Worm (Caenorhabditis elegans) whole organism, L4 larva: ENCODE data around the gene M18.3.

Source experiments
- D1046.2 ChIP-seq: fragments of 200-800 bp; sonication (Bioruptor generic); IDR thresholded peaks from 2 replicates; pipeline ENCODE4 v1.3.6; 2022; ENCODE audit warnings: missing genetic modification characterization, missing compliant biosample characterization
- F10B5.3 ChIP-seq: sonication (generic microtip); optimal IDR thresholded peaks from 2 replicates; lab custom pipeline; 2016; ENCODE audit warnings: mild to moderate bottlenecking, missing genetic modification characterization, missing compliant biosample characterization
- F49E8.2 ChIP-seq: sonication (generic microtip); optimal IDR thresholded peaks from 2 replicates; lab custom pipeline; 2016; ENCODE audit warnings: missing compliant biosample characterization, mild to moderate bottlenecking, missing genetic modification characterization, borderline replicate concordance
- R02D3.7 ChIP-seq: fragments of 150-350 bp; sonication (generic microtip); optimal IDR thresholded peaks from 3 replicates; lab custom pipeline; 2014; ENCODE audit warnings: missing biosample characterization, missing genetic modification characterization
- Y105C5A.15 ChIP-seq: fragments of 200-800 bp; sonication (Bioruptor generic); IDR thresholded peaks from 2 replicates; pipeline ENCODE4 v1.3.6; 2022; ENCODE audit warnings: missing genetic modification characterization, missing compliant biosample characterization
- Y48G9A.11 ChIP-seq: fragments of 200-800 bp; sonication (Bioruptor generic); IDR thresholded peaks from 2 replicates; pipeline ENCODE4 v1.3.6; 2022; ENCODE audit warnings: missing genetic modification reagents, missing genetic modification characterization, missing compliant biosample characterization
- ZK337.2 ChIP-seq: fragments of 200-800 bp; sonication (Bioruptor generic); IDR thresholded peaks from 2 replicates; pipeline ENCODE4 v1.3.6; 2022; ENCODE audit warnings: missing genetic modification reagents, missing genetic modification characterization, missing compliant biosample characterization
- aly-2 ChIP-seq: sonication (generic microtip); optimal IDR thresholded peaks from 2 replicates; lab custom pipeline; 2018; ENCODE audit warnings: missing biosample characterization, missing genetic modification characterization
- ama-1 ChIP-seq: fragments of 150-350 bp; optimal IDR thresholded peaks from 2 replicates; lab custom pipeline; 2014; ENCODE audit warnings: inconsistent platforms, mixed read lengths
- arid-1 ChIP-seq: fragments of 200-800 bp; sonication (Bioruptor generic); conservative IDR thresholded peaks from 2 replicates; pipeline ENCODE4 v1.3.6; 2022; ENCODE audit warnings: missing genetic modification reagents, missing genetic modification characterization, missing compliant biosample characterization
- attf-4 ChIP-seq: sonication (generic microtip); optimal IDR thresholded peaks from 3 replicates; lab custom pipeline; 2017; ENCODE audit warnings: missing biosample characterization, missing genetic modification characterization
- ceh-62 ChIP-seq: sonication (generic microtip); optimal IDR thresholded peaks from 2 replicates; lab custom pipeline; 2017; ENCODE audit warnings: missing biosample characterization, missing genetic modification characterization
- ces-1 ChIP-seq: fragments of 150-350 bp; sonication (generic microtip); optimal IDR thresholded peaks from 4 replicates; lab custom pipeline; 2014; ENCODE audit warnings: missing biosample characterization, missing genetic modification reagents, missing genetic modification characterization
- cey-2 ChIP-seq: sonication (generic microtip); optimal IDR thresholded peaks from 3 replicates; lab custom pipeline; 2017; ENCODE audit warnings: missing genetic modification characterization, mild to moderate bottlenecking, missing compliant biosample characterization, antibody characterized with exemption, borderline replicate concordance; ENCODE audit not compliant: insufficient read depth
- ctbp-1 ChIP-seq: fragments of 200-800 bp; sonication (Bioruptor generic); IDR thresholded peaks from 2 replicates; pipeline ENCODE4 v1.3.6; 2022; ENCODE audit warnings: missing genetic modification reagents, missing genetic modification characterization, missing compliant biosample characterization
- daf-16 ChIP-seq, 3 experiments: sonication (generic microtip); optimal IDR thresholded peaks; 2 replicates each; lab custom pipeline; 2016 to 2017; ENCODE audit warnings: missing genetic modification characterization in 3 of 3, missing genetic modification reagents in 3 of 3, mild to moderate bottlenecking in 2 of 3, missing compliant biosample characterization in 2 of 3, missing biosample characterization in 1 of 3, moderate library complexity in 1 of 3
- daf-8 ChIP-seq: fragments of 200-800 bp; sonication (Bioruptor generic); IDR thresholded peaks from 2 replicates; pipeline ENCODE4 v1.3.6; 2022; ENCODE audit warnings: missing genetic modification characterization, missing compliant biosample characterization
- dmd-9 ChIP-seq: fragments of 200-800 bp; sonication (Bioruptor generic); IDR thresholded peaks from 2 replicates; pipeline ENCODE4 v1.3.6; 2022; ENCODE audit warnings: missing genetic modification reagents, missing genetic modification characterization, missing compliant biosample characterization
- duxl-1 ChIP-seq: sonication (generic microtip); optimal IDR thresholded peaks from 2 replicates; lab custom pipeline; 2016; ENCODE audit warnings: mild to moderate bottlenecking, missing genetic modification characterization, moderate library complexity, missing compliant biosample characterization; ENCODE audit not compliant: poor library complexity
- dve-1 ChIP-seq: sonication (generic microtip); optimal IDR thresholded peaks from 2 replicates; lab custom pipeline; 2017; ENCODE audit warnings: antibody characterized with exemption, mild to moderate bottlenecking, missing genetic modification characterization, missing compliant biosample characterization; ENCODE audit not compliant: insufficient read depth
- egl-27 ChIP-seq: sonication (generic microtip); optimal IDR thresholded peaks from 3 replicates; lab custom pipeline; 2017; ENCODE audit warnings: missing biosample characterization, missing genetic modification reagents, missing genetic modification characterization
- fos-1 ChIP-seq: fragments of 150-350 bp; optimal IDR thresholded peaks from 2 replicates; lab custom pipeline; 2014; ENCODE audit warnings: missing biosample characterization, missing genetic modification characterization
- gei-8 ChIP-seq: fragments of 200-800 bp; sonication (Bioruptor generic); optimal IDR thresholded peaks from 2 replicates; lab custom pipeline; 2018; ENCODE audit warnings: mild to moderate bottlenecking, missing genetic modification characterization, missing compliant biosample characterization
- hlh-30 ChIP-seq: sonication (generic microtip); optimal IDR thresholded peaks from 2 replicates; lab custom pipeline; 2017; ENCODE audit warnings: antibody characterized with exemption, mild to moderate bottlenecking, missing genetic modification characterization, missing compliant biosample characterization; ENCODE audit not compliant: insufficient read depth
- hmg-1.1 ChIP-seq: fragments of 200-800 bp; sonication (Bioruptor generic); IDR thresholded peaks from 2 replicates; pipeline ENCODE4 v1.3.6; 2022; ENCODE audit warnings: missing genetic modification reagents, missing genetic modification characterization, missing compliant biosample characterization
- jun-1 ChIP-seq: fragments of 150-350 bp; optimal IDR thresholded peaks from 2 replicates; lab custom pipeline; 2014; ENCODE audit warnings: missing biosample characterization, missing genetic modification reagents, missing genetic modification characterization
- lin-1 ChIP-seq: fragments of 200-800 bp; sonication (Bioruptor generic); IDR thresholded peaks from 2 replicates; pipeline ENCODE4 v1.3.6; 2022; ENCODE audit warnings: missing genetic modification reagents, missing genetic modification characterization, missing compliant biosample characterization
- lin-15B ChIP-seq: fragments of 150-350 bp; sonication (generic microtip); optimal IDR thresholded peaks from 3 replicates; lab custom pipeline; 2014; ENCODE audit warnings: missing biosample characterization, missing genetic modification characterization
- lin-29 ChIP-seq: fragments of 200-800 bp; sonication (Bioruptor generic); IDR thresholded peaks from 2 replicates; pipeline ENCODE4 v1.3.6; 2022; ENCODE audit warnings: missing genetic modification reagents, missing genetic modification characterization, missing compliant biosample characterization
- lin-39 ChIP-seq: fragments of 150-350 bp; optimal IDR thresholded peaks from 2 replicates; lab custom pipeline; 2014; ENCODE audit warnings: missing biosample characterization, missing genetic modification reagents, missing genetic modification characterization
- lir-3 ChIP-seq: sonication (generic microtip); optimal IDR thresholded peaks from 2 replicates; lab custom pipeline; 2016; ENCODE audit warnings: mild to moderate bottlenecking, missing genetic modification characterization, missing compliant biosample characterization
- madf-9 ChIP-seq: fragments of 200-800 bp; sonication (Bioruptor generic); conservative IDR thresholded peaks from 2 replicates; pipeline ENCODE4 v1.3.6; 2022; ENCODE audit warnings: missing genetic modification reagents, missing genetic modification characterization, missing compliant biosample characterization
- mdl-1 ChIP-seq, 2 experiments: fragments of 150-350 bp in 1 of 2; sonication (generic microtip) in 1 of 2; optimal IDR thresholded peaks; 2 replicates each; lab custom pipeline; 2014 to 2017; ENCODE audit warnings: missing biosample characterization in 2 of 2, missing genetic modification characterization in 2 of 2
- mep-1 ChIP-seq: fragments of 150-350 bp; sonication (generic microtip); optimal IDR thresholded peaks from 3 replicates; lab custom pipeline; 2014; ENCODE audit warnings: missing biosample characterization, missing genetic modification characterization
- nhr-10 ChIP-seq: fragments of 150-350 bp; optimal IDR thresholded peaks from 2 replicates; lab custom pipeline; 2014; ENCODE audit warnings: missing biosample characterization, missing genetic modification characterization
- nhr-102 ChIP-seq: sonication (generic microtip); optimal IDR thresholded peaks from 2 replicates; lab custom pipeline; 2016; ENCODE audit warnings: mild to moderate bottlenecking, missing genetic modification characterization, moderate library complexity, missing compliant biosample characterization
- nhr-111 ChIP-seq: fragments of 200-800 bp; sonication (Bioruptor generic); optimal IDR thresholded peaks from 2 replicates; lab custom pipeline; 2018; ENCODE audit warnings: mild to moderate bottlenecking, missing genetic modification characterization, missing compliant biosample characterization
- nhr-237 ChIP-seq: sonication (generic microtip); optimal IDR thresholded peaks from 2 replicates; lab custom pipeline; 2017; ENCODE audit warnings: missing biosample characterization, missing genetic modification characterization
- nhr-25 ChIP-seq: sonication (generic microtip); optimal IDR thresholded peaks from 2 replicates; lab custom pipeline; 2017; ENCODE audit warnings: missing genetic modification characterization, mild to moderate bottlenecking, missing compliant biosample characterization, antibody characterized with exemption, moderate library complexity, borderline replicate concordance; ENCODE audit not compliant: insufficient read depth
- nhr-41 ChIP-seq: fragments of 200-800 bp; sonication (Bioruptor generic); IDR thresholded peaks from 2 replicates; pipeline ENCODE4 v1.3.6; 2022; ENCODE audit warnings: missing genetic modification reagents, missing genetic modification characterization, missing compliant biosample characterization
- nhr-48 ChIP-seq: sonication (generic microtip); optimal IDR thresholded peaks from 2 replicates; lab custom pipeline; 2016; ENCODE audit warnings: mild to moderate bottlenecking, missing genetic modification characterization, missing compliant biosample characterization
- pqm-1 ChIP-seq: sonication (generic microtip); optimal IDR thresholded peaks from 2 replicates; lab custom pipeline; 2017; ENCODE audit warnings: missing biosample characterization, missing genetic modification characterization
- rbr-2 ChIP-seq: sonication (generic microtip); optimal IDR thresholded peaks from 2 replicates; lab custom pipeline; 2016; ENCODE audit warnings: missing genotype, missing genetic modification characterization, missing compliant biosample characterization
- set-16 ChIP-seq: fragments of 200-800 bp; sonication (Bioruptor generic); IDR thresholded peaks from 2 replicates; pipeline ENCODE4 v1.3.6; 2022; ENCODE audit warnings: missing genetic modification reagents, missing genetic modification characterization, missing compliant biosample characterization
- skn-1 ChIP-seq: fragments of 150-350 bp; optimal IDR thresholded peaks from 2 replicates; lab custom pipeline; 2014; ENCODE audit warnings: missing biosample characterization, missing genetic modification characterization
- snpc-1.2 ChIP-seq: fragments of 200-800 bp; sonication (Bioruptor generic); IDR thresholded peaks from 2 replicates; pipeline ENCODE4 v1.3.6; 2022; ENCODE audit warnings: missing genetic modification reagents, missing genetic modification characterization, missing compliant biosample characterization
- snpc-4 ChIP-seq: fragments of 150-350 bp; optimal IDR thresholded peaks from 2 replicates; lab custom pipeline; 2014; ENCODE audit warnings: missing biosample characterization, missing genetic modification characterization
- spr-1 ChIP-seq: sonication (generic microtip); optimal IDR thresholded peaks from 2 replicates; lab custom pipeline; 2016; ENCODE audit warnings: mild to moderate bottlenecking, missing genetic modification characterization, missing compliant biosample characterization
- vab-7 ChIP-seq: fragments of 200-800 bp; sonication (Bioruptor generic); IDR thresholded peaks from 2 replicates; pipeline ENCODE4 v1.3.6; 2022; ENCODE audit warnings: missing genetic modification reagents, missing genetic modification characterization, missing compliant biosample characterization
- zfp-3 ChIP-seq: fragments of 200-800 bp; sonication (Bioruptor generic); conservative IDR thresholded peaks from 2 replicates; pipeline ENCODE4 v1.3.6; 2022; ENCODE audit warnings: missing genetic modification reagents, missing genetic modification characterization, missing compliant biosample characterization
- ztf-7 ChIP-seq: fragments of 150-350 bp; optimal IDR thresholded peaks from 2 replicates; lab custom pipeline; 2014; ENCODE audit warnings: missing biosample characterization, missing genetic modification characterization

The M18.3 gene

DNA sequence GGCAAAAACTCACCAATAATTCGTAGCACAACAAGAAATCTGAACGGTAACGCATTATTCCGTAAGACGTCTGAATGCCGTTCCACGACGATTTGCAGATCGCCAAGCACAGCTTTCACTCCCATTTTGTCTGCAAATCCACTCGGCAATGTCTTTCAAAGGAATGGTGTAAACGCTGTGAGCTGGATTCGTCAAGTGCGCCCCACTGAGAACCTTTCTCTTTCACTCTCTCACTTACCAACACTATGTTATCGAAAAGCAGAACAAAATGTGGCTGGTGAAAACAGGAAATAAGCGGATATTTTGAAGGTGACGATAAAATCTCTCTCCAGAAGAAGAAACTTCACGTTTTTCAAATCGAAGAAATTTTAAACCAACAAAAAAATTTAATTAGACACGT is 16.8 kb upstream of the M18.3 start (continued):
- no peak for TF ChIP-seq nhr-10 (tag; lab: Kevin White, UChicago)
- TF ChIP-seq R02D3.7 (tag; lab: Kevin White, UChicago), result no peak
- no peak for TF ChIP-seq nhr-237
- TF ChIP-seq nhr-48, result no peak
- no peak for TF ChIP-seq ces-1 (GFP tag; lab: Kevin White, UChicago)
- no peak for TF ChIP-seq cey-2 (tag; lab: Kevin White, UChicago)
- TF ChIP-seq dmd-9 (GFP tag; lab: Robert Waterston, UW), result no peak
- TF ChIP-seq dve-1 (tag; lab: Kevin White, UChicago), result peak; percentile 20
- no peak for TF ChIP-seq daf-8 (GFP tag; lab: Robert Waterston, UW)
- no peak for TF ChIP-seq ceh-62
- TF ChIP-seq arid-1, result no peak
- no peak for TF ChIP-seq attf-4 (tag; lab: Kevin White, UChicago)
- no peak for TF ChIP-seq duxl-1 (tag; lab: Kevin White, UChicago)
- TF ChIP-seq ctbp-1 (GFP tag; lab: Robert Waterston, UW), result no peak
- no peak for TF ChIP-seq D1046.2 (GFP tag; lab: Robert Waterston, UW)
- no peak for TF ChIP-seq hlh-30 (tag; lab: Kevin White, UChicago)
- TF ChIP-seq snpc-4 (tag; lab: Kevin White, UChicago), result no peak
- TF ChIP-seq Y105C5A.15 (GFP tag; lab: Robert Waterston, UW), result no peak
- no peak for TF ChIP-seq nhr-41
- TF ChIP-seq gei-8 (GFP tag; lab: Kevin White, UChicago), result no peak
- TF ChIP-seq lin-39, result no peak
- TF ChIP-seq pqm-1 (tag; lab: Kevin White, UChicago), result no peak
- no peak for TF ChIP-seq egl-27 (tag; lab: Kevin White, UChicago)
- no peak for TF ChIP-seq set-16
- TF ChIP-seq ztf-7 (tag; lab: Kevin White, UChicago), result no peak
- TF ChIP-seq mep-1 (tag; lab: Kevin White, UChicago), result peak; percentile 51
- no peak for TF ChIP-seq snpc-1.2 (GFP tag; lab: Robert Waterston, UW)
- no peak for TF ChIP-seq lin-29
- TF ChIP-seq nhr-25 (tag; lab: Kevin White, UChicago), result no peak
- TF ChIP-seq fos-1, result no peak
- no peak for TF ChIP-seq lin-15B (tag; lab: Kevin White, UChicago)
- no peak for TF ChIP-seq skn-1 (tag; lab: Kevin White, UChicago)
- no peak for TF ChIP-seq aly-2 (tag; lab: Kevin White, UChicago)
- TF ChIP-seq jun-1, result no peak
- TF ChIP-seq ZK337.2 (GFP tag; lab: Robert Waterston, UW), result no peak
- TF ChIP-seq F49E8.2 (tag; lab: Kevin White, UChicago), result no peak
- peak; percentile 84 for TF ChIP-seq ama-1 (lab: Kevin White, UChicago)
- no peak for TF ChIP-seq zfp-3 (GFP tag; lab: Robert Waterston, UW)
- TF ChIP-seq spr-1 (tag; lab: Kevin White, UChicago), result no peak
- no peak for TF ChIP-seq daf-16 (GFP tag; optimal IDR thresholded peaks at IDR 0.05; lab: Kevin White, UChicago)
- peak; percentile 17 for TF ChIP-seq daf-16 (tag; optimal IDR thresholded peaks at IDR 0.05; lab: Kevin White, UChicago)
- TF ChIP-seq vab-7 (GFP tag; lab: Robert Waterston, UW), result no peak
- TF ChIP-seq Y48G9A.11, result 0 out of 2 replicates have a peak, but pooled peaks have one; percentile 21
- no peak for TF ChIP-seq rbr-2 (tag; lab: Kevin White, UChicago)
- peak in 1 of 2 experiments; percentile 21 for TF ChIP-seq mdl-1 (tag; optimal IDR thresholded peaks at IDR 0.05; lab: Kevin White, UChicago)
- no peak for TF ChIP-seq F10B5.3 (tag; lab: Kevin White, UChicago)
- TF ChIP-seq nhr-111, result no peak
- TF ChIP-seq lin-1 (GFP tag; lab: Robert Waterston, UW), result no peak
- TF ChIP-seq madf-9, result no peak
- no peak for TF ChIP-seq hmg-1.1 (GFP tag; lab: Robert Waterston, UW)
- no peak for TF ChIP-seq lir-3 (tag; lab: Kevin White, UChicago)
- no peak for TF ChIP-seq nhr-102 (tag; lab: Kevin White, UChicago)
